Worm (Caenorhabditis elegans): Measurements from ENCODE around the gene C12D8.21.

C12D8.21 gene

DNA sequence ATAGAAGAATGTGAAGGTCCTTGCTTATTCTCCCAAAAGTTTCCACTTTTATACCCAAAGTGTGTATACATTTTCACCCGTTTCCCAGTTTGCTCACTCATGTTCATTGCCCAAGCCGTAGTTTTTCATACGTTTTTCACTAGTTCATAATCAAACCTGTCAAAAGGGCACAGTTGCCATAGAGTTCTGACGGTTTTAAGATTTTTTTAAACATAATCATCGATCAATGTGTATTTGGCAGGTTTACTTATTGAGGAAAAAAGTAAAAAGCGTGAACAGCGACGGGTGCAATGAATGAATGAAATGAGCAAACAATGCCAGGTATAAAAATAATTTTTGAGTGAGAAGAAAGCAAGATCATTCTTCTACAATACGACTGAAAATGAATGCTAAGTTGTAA, 19.7 kb downstream of the C12D8.21 start, which contains the start of the genes fipr-5 and fipr-9:
fipr-5 (minus strand) TSS at position 101 of the 400 bp plus-strand sequence.
fipr-9 (plus strand) TSS at position 346 of the 400 bp plus-strand sequence.
- TF ChIP-seq ceh-82 (tag; optimal IDR thresholded peaks at IDR 0.05): no peak
- no peak for TF ChIP-seq unc-98 (GFP tag; IDR thresholded peaks at IDR 0.05)

DNA sequence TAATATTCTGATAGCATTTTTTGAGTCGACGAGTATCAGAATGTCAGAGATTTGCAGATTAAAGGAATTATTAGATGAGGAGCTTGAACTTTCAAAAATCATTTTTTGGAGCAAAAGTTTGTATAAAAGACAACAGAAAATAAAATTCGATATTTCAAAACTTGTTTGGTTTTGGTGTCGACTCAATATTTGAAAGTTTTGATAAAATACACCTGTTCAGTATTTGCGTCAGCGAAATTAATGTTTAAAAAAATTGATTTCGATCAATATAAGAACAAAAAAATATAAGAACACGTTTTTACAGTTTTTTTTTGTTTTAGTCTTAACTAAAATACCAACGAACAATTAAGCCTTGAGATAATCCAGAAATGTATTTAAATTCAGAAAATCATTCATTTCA, 20.4 kb downstream of the C12D8.21 start, which contains the start of gene C12D8.13:
C12D8.13 (minus strand) TSS at position 101 of the 400 bp plus-strand sequence.
- TF ChIP-seq hlh-17 (GFP tag; optimal IDR thresholded peaks at IDR 0.05; ENCODE audit: borderline replicate concordance): no peak
- no peak for TF ChIP-seq fos-1 (tag; optimal IDR thresholded peaks at IDR 0.05)
- TF ChIP-seq C04F5.9 (tag; optimal IDR thresholded peaks at IDR 0.05): no peak
- TF ChIP-seq egl-27 (tag; optimal IDR thresholded peaks at IDR 0.05): no peak
- no peak for TF ChIP-seq pqm-1 (tag; optimal IDR thresholded peaks at IDR 0.05)
- no peak for TF ChIP-seq nhr-76 (tag; optimal IDR thresholded peaks at IDR 0.05)
- no peak for TF ChIP-seq skn-1 (tag; optimal IDR thresholded peaks at IDR 0.05)
- no peak for TF ChIP-seq hlh-4 (tag; optimal IDR thresholded peaks at IDR 0.05)

- TF ChIP-seq hlh-17 (GFP tag; optimal IDR thresholded peaks at IDR 0.05; ENCODE audit: borderline replicate concordance): no peak
- TF ChIP-seq hpl-2 (GFP tag; optimal IDR thresholded peaks at IDR 0.05): no peak
- TF ChIP-seq dpl-1 (GFP tag; optimal IDR thresholded peaks at IDR 0.05): no peak
- TF ChIP-seq lir-3 (tag; optimal IDR thresholded peaks at IDR 0.05; ENCODE audit: poor library complexity): no peak
- no peak for TF ChIP-seq nhr-237 (tag; optimal IDR thresholded peaks at IDR 0.05)
- no peak for TF ChIP-seq egl-27 (tag; optimal IDR thresholded peaks at IDR 0.05)
- TF ChIP-seq snpc-4 (tag; optimal IDR thresholded peaks at IDR 0.05): no peak
- TF ChIP-seq ceh-90 (tag; optimal IDR thresholded peaks at IDR 0.05): no peak
- TF ChIP-seq lin-35 (GFP tag; optimal IDR thresholded peaks at IDR 0.05): no peak
- TF ChIP-seq ztf-4 (tag; optimal IDR thresholded peaks at IDR 0.05): no peak
- no peak for TF ChIP-seq sptf-1 (tag; optimal IDR thresholded peaks at IDR 0.05)
- TF ChIP-seq swsn-7 (tag; optimal IDR thresholded peaks at IDR 0.05): no peak
- TF ChIP-seq nhr-85 (tag): no peak
- no peak for TF ChIP-seq snu-23 (GFP tag; optimal IDR thresholded peaks at IDR 0.05)
- TF ChIP-seq irx-1 (tag; optimal IDR thresholded peaks at IDR 0.05): no peak
- no peak for TF ChIP-seq elt-3 (tag; optimal IDR thresholded peaks at IDR 0.05)
- no peak for TF ChIP-seq unc-98 (GFP tag; IDR thresholded peaks at IDR 0.05)
- no peak for TF ChIP-seq nhr-11 (tag; optimal IDR thresholded peaks at IDR 0.05)
- no peak for TF ChIP-seq nhr-20 (tag; optimal IDR thresholded peaks at IDR 0.05)
- TF ChIP-seq nhr-84 (tag; optimal IDR thresholded peaks at IDR 0.05): no peak
Measured at ce11 chrV:10216724-10217123, 24.3 kb downstream of the C12D8.21 start, which contains the start of gene ZK856.14. ZK856.14 (plus strand) TSS chrV:10217024.

ce11 chrV:10212627-10213026, 28.4 kb downstream of the C12D8.21 start, which contains the start of gene hpo-40:
hpo-40 (plus strand) TSS chrV:10212927.
- no peak for TF ChIP-seq blmp-1 (tag; optimal IDR thresholded peaks at IDR 0.05)
- TF ChIP-seq mep-1 (tag; optimal IDR thresholded peaks at IDR 0.05): no peak
- TF ChIP-seq F16B12.6 (tag; optimal IDR thresholded peaks at IDR 0.05): no peak
- TF ChIP-seq ztf-11 (tag; optimal IDR thresholded peaks at IDR 0.05): no peak
- TF ChIP-seq swsn-7 (tag; optimal IDR thresholded peaks at IDR 0.05): no peak
- TF ChIP-seq rnt-1 (tag; optimal IDR thresholded peaks at IDR 0.05): no peak
- no peak for TF ChIP-seq alr-1 (tag; optimal IDR thresholded peaks at IDR 0.05; ENCODE audit: borderline replicate concordance)
- TF ChIP-seq aha-1 (tag; optimal IDR thresholded peaks at IDR 0.05): no peak
- no peak for TF ChIP-seq mab-9 (GFP tag; IDR thresholded peaks at IDR 0.05)
- no peak for TF ChIP-seq pag-3 (tag; optimal IDR thresholded peaks at IDR 0.05; ENCODE audit: borderline replicate concordance, insufficient read depth)
- TF ChIP-seq ztf-4 (tag; optimal IDR thresholded peaks at IDR 0.05): no peak
- no peak for TF ChIP-seq lin-14 (GFP tag; optimal IDR thresholded peaks at IDR 0.05)
- no peak for TF ChIP-seq C04F5.9 (tag; optimal IDR thresholded peaks at IDR 0.05)
- no peak for TF ChIP-seq Y116A8C.19 (tag; optimal IDR thresholded peaks at IDR 0.05; ENCODE audit: borderline replicate concordance)
- no peak for TF ChIP-seq snu-23 (GFP tag; optimal IDR thresholded peaks at IDR 0.05)
